Worm (Caenorhabditis elegans): Measurements from ENCODE around the gene fbxa-56.
A peak's percentile ranks its signal among the peaks of the same experiment; 100 is the strongest.

fbxa-56 gene

DNA sequence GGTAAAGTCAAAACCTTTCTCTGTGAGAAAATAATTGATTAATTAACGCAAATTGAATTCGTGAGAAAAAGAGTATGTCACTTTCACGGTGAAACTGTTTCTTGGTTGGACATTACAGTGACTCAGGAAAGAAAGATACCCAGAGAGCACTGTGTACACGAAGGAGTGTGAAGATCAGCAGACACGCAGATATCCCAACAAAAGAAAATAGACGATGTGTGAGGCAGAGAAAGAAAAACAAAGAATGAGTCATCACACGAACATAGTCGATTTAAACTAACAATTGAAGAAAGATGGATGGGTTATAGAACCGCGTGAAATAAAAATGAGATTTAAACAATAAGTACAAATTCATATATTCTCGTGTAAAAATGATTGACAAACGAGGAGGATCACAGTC lies 29.9 kb downstream of the fbxa-56 start:
- TF ChIP-seq cebp-1 (GFP tag; IDR thresholded peaks at IDR 0.05): no peak
- TF ChIP-seq cebp-1 (tag; optimal IDR thresholded peaks at IDR 0.05): peak; percentile 2
- TF ChIP-seq hmg-1.2 (GFP tag; IDR thresholded peaks at IDR 0.05): peak; percentile 16; the same call in 1 of the 2 replicates
- TF ChIP-seq lin-54 (GFP tag; optimal IDR thresholded peaks at IDR 0.05): no peak

DNA sequence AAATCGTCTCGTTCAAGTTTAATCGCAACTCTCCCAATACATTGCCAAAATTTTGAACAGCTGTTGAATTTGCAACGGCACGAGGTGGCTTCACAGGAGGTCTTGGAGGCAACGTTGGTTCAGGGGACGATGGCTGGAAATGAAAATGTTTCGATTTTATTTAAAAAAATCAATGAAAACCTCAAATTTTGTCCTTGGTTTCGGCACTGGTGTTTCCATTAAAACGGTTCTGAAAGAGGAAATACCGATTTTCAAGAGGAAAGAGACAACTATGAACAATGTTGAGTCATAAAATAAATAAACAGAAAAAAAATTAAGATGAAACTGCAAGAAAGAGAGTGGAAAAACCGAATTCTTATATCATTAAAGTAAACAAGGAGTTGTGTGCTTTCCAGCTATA lies 30.6 kb downstream of the fbxa-56 start, which contains the start of gene F23H11.4:
TSS of gene F23H11.4 (minus strand) at position 229 of the 400 bp plus-strand sequence.
- TF ChIP-seq die-1 (tag; optimal IDR thresholded peaks at IDR 0.05) (no peak), hlh-12 (tag; optimal IDR thresholded peaks at IDR 0.05) (no peak), Y67H2A.10 (GFP tag; conservative IDR thresholded peaks at IDR 0.05) (no peak), bed-1 (GFP tag; IDR thresholded peaks at IDR 0.05) (no peak), lsl-1 (GFP tag; optimal IDR thresholded peaks at IDR 0.05) (no peak), F37B4.10 (GFP tag; IDR thresholded peaks at IDR 0.05) (no peak), hrde-1 (tag; optimal IDR thresholded peaks at IDR 0.05; ENCODE audit: borderline replicate concordance) (no peak), repo-1 (tag; optimal IDR thresholded peaks at IDR 0.05) (no peak), F55B11.4 (tag; optimal IDR thresholded peaks at IDR 0.05; ENCODE audit: borderline replicate concordance, insufficient read depth) (no peak), akir-1 (GFP tag; optimal IDR thresholded peaks at IDR 0.05) (no peak), T26A5.8 (tag; optimal IDR thresholded peaks at IDR 0.05) (no peak), snpc-4 (GFP tag; optimal IDR thresholded peaks at IDR 0.05) (no peak), snpc-4 (tag; optimal IDR thresholded peaks at IDR 0.05) (no peak), Y95B8A.8 (GFP tag; IDR thresholded peaks at IDR 0.05) (no peak), hmg-20 (GFP tag; IDR thresholded peaks at IDR 0.05) (no peak), aptf-2 (GFP tag; conservative IDR thresholded peaks at IDR 0.05) (no peak), ccch-3 (GFP tag; optimal IDR thresholded peaks at IDR 0.05) (no peak), B0261.1 (tag; optimal IDR thresholded peaks at IDR 0.05) (no peak), lin-40 (tag; optimal IDR thresholded peaks at IDR 0.05) (no peak), ztf-18 (tag; optimal IDR thresholded peaks at IDR 0.05) (no peak)

DNA sequence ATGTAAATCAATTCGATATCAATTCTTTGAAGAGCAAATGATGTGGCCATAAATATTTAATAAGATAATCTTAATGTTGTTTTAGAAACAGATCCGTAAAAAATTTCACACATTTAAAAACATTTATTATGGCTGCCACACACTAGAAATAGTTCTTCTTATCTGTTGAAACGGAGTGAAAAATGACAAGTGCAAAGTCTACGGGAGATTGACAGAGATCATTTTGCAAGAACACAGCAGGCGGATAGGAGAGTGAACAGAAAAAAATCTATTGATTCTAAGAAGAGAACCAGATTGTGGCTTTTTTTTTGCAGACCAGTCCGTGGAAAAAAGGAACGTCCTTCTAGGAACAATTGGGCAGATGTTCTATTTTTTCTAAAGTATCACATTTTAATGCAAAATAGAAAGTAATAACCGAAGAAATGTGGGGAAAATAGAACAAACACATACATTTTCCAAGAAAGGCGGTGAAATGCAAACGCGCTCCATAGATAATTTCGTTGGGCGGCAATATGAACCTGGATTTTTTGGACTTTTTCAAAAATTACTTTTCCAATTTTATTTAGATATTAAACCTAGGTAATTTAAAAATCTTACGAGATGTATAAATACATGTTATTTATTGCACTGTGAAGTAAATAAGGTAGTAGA lies 36.1 kb downstream of the fbxa-56 start:
- no peak for TF ChIP-seq nfya-1 (tag; optimal IDR thresholded peaks at IDR 0.05; ENCODE audit: borderline replicate concordance, insufficient read depth)
- TF ChIP-seq him-1 (tag; optimal IDR thresholded peaks at IDR 0.05): peak; percentile 25
- TF ChIP-seq dpff-1 (tag; optimal IDR thresholded peaks at IDR 0.05): no peak
- TF ChIP-seq dpl-1 (GFP tag; optimal IDR thresholded peaks at IDR 0.05): peak; percentile 47
- TF ChIP-seq nhr-80 (tag; optimal IDR thresholded peaks at IDR 0.05): peak; percentile 54
- peak in 1 of 3 experiments; percentile 39 for TF ChIP-seq lin-35 (GFP tag; optimal IDR thresholded peaks at IDR 0.05)
- TF ChIP-seq egl-18 (GFP tag; IDR thresholded peaks at IDR 0.05): no peak
- TF ChIP-seq nhr-90 (tag; optimal IDR thresholded peaks at IDR 0.05): no peak
- TF ChIP-seq ceh-40 (GFP tag; IDR thresholded peaks at IDR 0.05): no peak
- no peak for TF ChIP-seq snpc-4 (GFP tag; optimal IDR thresholded peaks at IDR 0.05)
- TF ChIP-seq snpc-4 (tag; optimal IDR thresholded peaks at IDR 0.05): no peak
- TF ChIP-seq efl-1 (GFP tag; optimal IDR thresholded peaks at IDR 0.05): peak; percentile 57
- TF ChIP-seq ztf-26 (tag; optimal IDR thresholded peaks at IDR 0.05): peak; percentile 21
- TF ChIP-seq D2030.7 (GFP tag; IDR thresholded peaks at IDR 0.05): peak; percentile 11; the same call in 1 of the 2 replicates
- no peak for TF ChIP-seq lag-1 (GFP tag; IDR thresholded peaks at IDR 0.05)
- peak; percentile 25 for TF ChIP-seq lin-40 (tag; optimal IDR thresholded peaks at IDR 0.05)
- peak; percentile 85 for TF ChIP-seq mcd-1 (GFP tag; IDR thresholded peaks at IDR 0.05)
- TF ChIP-seq F52B5.7 (tag; optimal IDR thresholded peaks at IDR 0.05): no peak
- peak; percentile 19 for TF ChIP-seq athp-1 (tag; optimal IDR thresholded peaks at IDR 0.05)
- no peak for TF ChIP-seq let-526 (GFP tag; IDR thresholded peaks at IDR 0.05)
- TF ChIP-seq F33H1.4 (GFP tag; IDR thresholded peaks at IDR 0.05): no peak
- no peak for TF ChIP-seq pbrm-1 (GFP tag; IDR thresholded peaks at IDR 0.05)
- no peak for TF ChIP-seq sptf-2 (GFP tag; optimal IDR thresholded peaks at IDR 0.05)
- TF ChIP-seq F22D6.2 (tag; optimal IDR thresholded peaks at IDR 0.05): no peak
- no peak for TF ChIP-seq die-1 (tag; optimal IDR thresholded peaks at IDR 0.05)
- TF ChIP-seq B0019.2 (GFP tag; conservative IDR thresholded peaks at IDR 0.05): no peak
